Worm (Caenorhabditis elegans) whole organism, L4 larva: Measurements from ENCODE around the gene ZK1320.9.

Experiments used
- attf-4 ChIP-seq: sonication (generic microtip); optimal IDR thresholded peaks from 3 replicates; lab custom pipeline; 2017; ENCODE audit warnings: missing biosample characterization, missing genetic modification characterization
- ces-1 ChIP-seq: fragments of 150-350 bp; sonication (generic microtip); optimal IDR thresholded peaks from 4 replicates; lab custom pipeline; 2014; ENCODE audit warnings: missing biosample characterization, missing genetic modification reagents, missing genetic modification characterization
- lim-7 ChIP-seq: fragments of 200-800 bp; sonication (Bioruptor generic); IDR thresholded peaks from 2 replicates; pipeline ENCODE4 v1.3.6; 2022; ENCODE audit warnings: missing genetic modification characterization, missing compliant biosample characterization
- lin-13 ChIP-seq: fragments of 150-350 bp; optimal IDR thresholded peaks from 2 replicates; lab custom pipeline; 2014; ENCODE audit warnings: missing biosample characterization, missing genetic modification reagents, missing genetic modification characterization
- lin-39 ChIP-seq: fragments of 150-350 bp; optimal IDR thresholded peaks from 2 replicates; lab custom pipeline; 2014; ENCODE audit warnings: missing biosample characterization, missing genetic modification reagents, missing genetic modification characterization
- lsy-2 ChIP-seq, 2 experiments: fragments of 150-350 bp in 1 of 2; sonication (generic microtip) in 1 of 2; optimal IDR thresholded peaks; 2 replicates each; lab custom pipeline; 2014 to 2017; ENCODE audit warnings: missing biosample characterization in 2 of 2, missing genetic modification characterization in 2 of 2
- mes-2 ChIP-seq: sonication (generic microtip); optimal IDR thresholded peaks from 2 replicates; lab custom pipeline; 2016; ENCODE audit warnings: missing genotype, mild to moderate bottlenecking, missing genetic modification characterization, missing compliant biosample characterization; ENCODE audit not compliant: poor library complexity, severe bottlenecking
- mxl-2 ChIP-seq: fragments of 200-800 bp; sonication (Bioruptor generic); conservative IDR thresholded peaks from 2 replicates; pipeline ENCODE4 v1.3.6; 2022; ENCODE audit warnings: missing genetic modification reagents, missing genetic modification characterization, missing compliant biosample characterization
- nhr-11 ChIP-seq: fragments of 150-350 bp; optimal IDR thresholded peaks from 2 replicates; lab custom pipeline; 2014; ENCODE audit warnings: missing biosample characterization, missing genetic modification characterization
- nhr-237 ChIP-seq: sonication (generic microtip); optimal IDR thresholded peaks from 2 replicates; lab custom pipeline; 2017; ENCODE audit warnings: missing biosample characterization, missing genetic modification characterization
- snpc-4 ChIP-seq: fragments of 150-350 bp; optimal IDR thresholded peaks from 2 replicates; lab custom pipeline; 2014; ENCODE audit warnings: missing biosample characterization, missing genetic modification characterization
- zfp-3 ChIP-seq: fragments of 200-800 bp; sonication (Bioruptor generic); conservative IDR thresholded peaks from 2 replicates; pipeline ENCODE4 v1.3.6; 2022; ENCODE audit warnings: missing genetic modification reagents, missing genetic modification characterization, missing compliant biosample characterization

ce11 chrII:9729866-9730265, 43.4 kb upstream of the ZK1320.9 start:
- TF ChIP-seq lin-13 (GFP tag; lab: Kevin White, UChicago) = no peak
- TF ChIP-seq mxl-2 = no peak
- no peak for TF ChIP-seq mes-2 (tag; lab: Kevin White, UChicago)
- no peak for TF ChIP-seq nhr-11
- no peak for TF ChIP-seq lsy-2 (tag; optimal IDR thresholded peaks at IDR 0.05; lab: Kevin White, UChicago)
- TF ChIP-seq attf-4 (tag; lab: Kevin White, UChicago) = no peak
- no peak for TF ChIP-seq zfp-3 (GFP tag; lab: Robert Waterston, UW)
- no peak for TF ChIP-seq snpc-4
- no peak for TF ChIP-seq nhr-237 (tag; lab: Kevin White, UChicago)
- no peak for TF ChIP-seq lin-39 (tag; lab: Kevin White, UChicago)
- no peak for TF ChIP-seq lim-7
- no peak for TF ChIP-seq ces-1 (GFP tag; lab: Kevin White, UChicago)
